Fruit fly (Drosophila melanogaster) whole organism, embryonic: ENCODE measurements around the gene CG46467.

ENCODE experiments used
- Awh ChIP-seq: fragments of 200-800 bp; sonication (Bioruptor generic); IDR thresholded peaks from 2 replicates; pipeline ENCODE4, ENCODE4 v1.3.6; 2022; ENCODE audit warnings: missing biosample characterization, missing genetic modification characterization
- CG11723 ChIP-seq: fragments of 200-800 bp; sonication (Bioruptor generic); optimal IDR thresholded peaks from 2 replicates; lab custom pipeline; 2017; ENCODE audit warnings: missing biosample characterization, mild to moderate bottlenecking, missing genetic modification characterization
- GATAe ChIP-seq: fragments of 200-800 bp; sonication (Bioruptor generic); conservative IDR thresholded peaks from 2 replicates; pipeline ENCODE4 v1.3.6; 2022; ENCODE audit warnings: missing biosample characterization, missing genetic modification characterization
- Hmr ChIP-seq: fragments of 200-800 bp; sonication (Bioruptor generic); optimal IDR thresholded peaks from 3 replicates; lab custom pipeline; 2017; ENCODE audit warnings: mild to moderate bottlenecking, missing biosample characterization, missing genetic modification reagents, missing genetic modification characterization
- Sox100B ChIP-seq: fragments of 200-800 bp; sonication (Bioruptor generic); optimal IDR thresholded peaks from 3 replicates; lab custom pipeline; 2018; ENCODE audit warnings: missing biosample characterization, mild to moderate bottlenecking, missing genetic modification characterization
- exex ChIP-seq: fragments of 200-800 bp; sonication (Bioruptor generic); optimal IDR thresholded peaks from 4 replicates; lab custom pipeline; 2018; ENCODE audit warnings: missing biosample characterization, mild to moderate bottlenecking, missing genetic modification characterization, moderate library complexity

CG46467 gene

dm6 chr3R:10035765-10036164 is 161.3 kb downstream of the CG46467 start (continued):
- peak; percentile 97 for TF ChIP-seq exex (tag; lab: Kevin White, UChicago)
- peak; percentile 71 for TF ChIP-seq GATAe (GFP tag; lab: Robert Waterston, UW)
- TF ChIP-seq Awh (GFP tag; lab: Robert Waterston, UW) = 0 out of 2 replicates have a peak, but pooled peaks have one; percentile 36
- TF ChIP-seq Hmr = no peak
- TF ChIP-seq CG11723 (GFP tag; lab: Kevin White, UChicago) = no peak
- no peak for TF ChIP-seq Sox100B (GFP tag; lab: Kevin White, UChicago)
- TF ChIP-seq, all 482 proteins: peak for 24
